Worm (Caenorhabditis elegans) whole organism, L2 larva: ENCODE measurements around the gene dgk-5.

Source experiments
- C34F6.9 ChIP-seq: fragments of 150-350 bp; optimal IDR thresholded peaks from 2 replicates; lab custom pipeline; 2014; ENCODE audit warnings: missing biosample characterization, missing genetic modification characterization
- F13H6.1 ChIP-seq: sonication (generic microtip); optimal IDR thresholded peaks from 2 replicates; lab custom pipeline; 2016; ENCODE audit warnings: missing genetic modification characterization, missing compliant biosample characterization
- R02D3.7 ChIP-seq: fragments of 150-350 bp; optimal IDR thresholded peaks from 2 replicates; lab custom pipeline; 2014; ENCODE audit warnings: missing biosample characterization, missing genetic modification characterization
- Y55F3AM.14 ChIP-seq: fragments of 200-800 bp; sonication (Bioruptor generic); optimal IDR thresholded peaks from 2 replicates; lab custom pipeline; 2018; ENCODE audit warnings: mild to moderate bottlenecking, missing genetic modification characterization, missing compliant biosample characterization
- alr-1 ChIP-seq: fragments of 150-350 bp; optimal IDR thresholded peaks from 2 replicates; lab custom pipeline; 2014; ENCODE audit warnings: missing biosample characterization, missing genetic modification characterization
- aly-2 ChIP-seq: fragments of 150-350 bp; optimal IDR thresholded peaks from 2 replicates; lab custom pipeline; 2014; ENCODE audit warnings: missing biosample characterization, missing genetic modification characterization
- blmp-1 ChIP-seq: sonication (generic microtip); optimal IDR thresholded peaks from 2 replicates; lab custom pipeline; 2017; ENCODE audit warnings: missing genetic modification characterization, mild to moderate bottlenecking, missing compliant biosample characterization, antibody characterized with exemption, moderate library complexity; ENCODE audit not compliant: insufficient read depth
- ceh-16 ChIP-seq: fragments of 150-350 bp; optimal IDR thresholded peaks from 2 replicates; lab custom pipeline; 2014; ENCODE audit warnings: missing biosample characterization, missing genetic modification characterization
- ceh-82 ChIP-seq: fragments of 150-350 bp; optimal IDR thresholded peaks from 2 replicates; lab custom pipeline; 2014; ENCODE audit warnings: missing biosample characterization, missing genetic modification characterization
- dmd-4 ChIP-seq: sonication (generic microtip); optimal IDR thresholded peaks from 2 replicates; lab custom pipeline; 2017; ENCODE audit warnings: missing biosample characterization, missing genetic modification characterization
- elt-1 ChIP-seq: fragments of 150-350 bp; optimal IDR thresholded peaks from 2 replicates; lab custom pipeline; 2014; ENCODE audit warnings: missing biosample characterization, missing genetic modification characterization
- gmeb-1 ChIP-seq: fragments of 150-350 bp; optimal IDR thresholded peaks from 2 replicates; lab custom pipeline; 2014; ENCODE audit warnings: missing biosample characterization, missing genetic modification characterization
- lin-13 ChIP-seq: fragments of 150-350 bp; optimal IDR thresholded peaks from 2 replicates; lab custom pipeline; 2014; ENCODE audit warnings: missing biosample characterization, missing genetic modification reagents, missing genetic modification characterization
- mab-5 ChIP-seq: fragments of 150-350 bp; optimal IDR thresholded peaks from 2 replicates; lab custom pipeline; 2014; ENCODE audit warnings: missing biosample characterization, missing genetic modification characterization
- mbf-1 ChIP-seq: sonication (generic microtip); optimal IDR thresholded peaks from 2 replicates; lab custom pipeline; 2017; ENCODE audit warnings: missing biosample characterization, missing genetic modification characterization
- nhr-10 ChIP-seq: sonication (generic microtip); optimal IDR thresholded peaks from 2 replicates; lab custom pipeline; 2017; ENCODE audit warnings: missing biosample characterization, missing genetic modification characterization
- nhr-12 ChIP-seq: fragments of 150-350 bp; optimal IDR thresholded peaks from 2 replicates; lab custom pipeline; 2014; ENCODE audit warnings: missing biosample characterization, missing genetic modification characterization
- nhr-129 ChIP-seq: fragments of 150-350 bp; optimal IDR thresholded peaks from 2 replicates; lab custom pipeline; 2014; ENCODE audit warnings: missing biosample characterization, missing genetic modification characterization
- nhr-21 ChIP-seq: fragments of 150-350 bp; optimal IDR thresholded peaks from 2 replicates; lab custom pipeline; 2014; ENCODE audit warnings: missing biosample characterization, missing genetic modification characterization
- nhr-23 ChIP-seq: fragments of 150-350 bp; optimal IDR thresholded peaks from 2 replicates; lab custom pipeline; 2014; ENCODE audit warnings: missing biosample characterization, missing genetic modification reagents, missing genetic modification characterization
- nhr-237 ChIP-seq: fragments of 150-350 bp; optimal IDR thresholded peaks from 2 replicates; lab custom pipeline; 2014; ENCODE audit warnings: missing biosample characterization, missing genetic modification characterization
- nhr-25 ChIP-seq: fragments of 150-350 bp; sonication (generic microtip); optimal IDR thresholded peaks from 3 replicates; lab custom pipeline; 2014; ENCODE audit warnings: missing biosample characterization, missing genetic modification characterization
- nhr-6 ChIP-seq: fragments of 150-350 bp; optimal IDR thresholded peaks from 2 replicates; lab custom pipeline; 2014; ENCODE audit warnings: missing biosample characterization, missing genetic modification characterization
- sem-4 ChIP-seq: fragments of 150-350 bp; optimal IDR thresholded peaks from 2 replicates; lab custom pipeline; 2014; ENCODE audit warnings: missing biosample characterization, missing genetic modification reagents, missing genetic modification characterization
- skn-1 ChIP-seq: sonication (generic microtip); optimal IDR thresholded peaks from 2 replicates; lab custom pipeline; 2017; ENCODE audit warnings: missing biosample characterization, missing genetic modification characterization
- sma-3 ChIP-seq: sonication (generic microtip); optimal IDR thresholded peaks from 2 replicates; lab custom pipeline; 2016; ENCODE audit warnings: missing genetic modification reagents, missing genetic modification characterization, missing compliant biosample characterization
- sma-9 ChIP-seq, 2 experiments: fragments of 150-350 bp in 1 of 2; sonication (generic microtip) in 1 of 2; optimal IDR thresholded peaks; 2 replicates each; lab custom pipeline; 2014 to 2016; ENCODE audit warnings: missing genetic modification characterization in 2 of 2, mild to moderate bottlenecking in 1 of 2, missing biosample characterization in 1 of 2, missing compliant biosample characterization in 1 of 2, missing genetic modification reagents in 1 of 2, moderate library complexity in 1 of 2
- snpc-4 ChIP-seq: fragments of 150-350 bp; optimal IDR thresholded peaks from 2 replicates; lab custom pipeline; 2014; ENCODE audit warnings: missing biosample characterization, missing genetic modification characterization
- unc-39 ChIP-seq: fragments of 150-350 bp; optimal IDR thresholded peaks from 2 replicates; lab custom pipeline; 2014; ENCODE audit warnings: missing biosample characterization, missing genetic modification characterization
- unc-55 ChIP-seq: fragments of 150-350 bp; sonication (generic microtip); optimal IDR thresholded peaks from 3 replicates; lab custom pipeline; 2014; ENCODE audit warnings: missing biosample characterization, missing genetic modification reagents, missing genetic modification characterization
- unc-62 ChIP-seq: fragments of 150-350 bp; optimal IDR thresholded peaks from 2 replicates; lab custom pipeline; 2014; ENCODE audit warnings: missing biosample characterization, missing genetic modification reagents, missing genetic modification characterization
- zag-1 ChIP-seq: fragments of 150-350 bp; optimal IDR thresholded peaks from 2 replicates; lab custom pipeline; 2014; ENCODE audit warnings: missing biosample characterization, missing genetic modification characterization
- ztf-11 ChIP-seq: sonication (generic microtip); optimal IDR thresholded peaks from 2 replicates; lab custom pipeline; 2017; ENCODE audit warnings: missing biosample characterization, missing genetic modification characterization
- ztf-4 ChIP-seq: fragments of 150-350 bp; optimal IDR thresholded peaks from 2 replicates; lab custom pipeline; 2014; ENCODE audit warnings: missing biosample characterization, missing genetic modification characterization

dgk-5 gene

ce11 chrII:6513357-6513756 is 42.5 kb upstream of the dgk-5 start:
- TF ChIP-seq nhr-23 (tag; lab: Kevin White, UChicago): no peak
- no peak for TF ChIP-seq nhr-10 (tag; lab: Kevin White, UChicago)
- no peak for TF ChIP-seq mab-5
- no peak for TF ChIP-seq aly-2
- no peak for TF ChIP-seq unc-55
- TF ChIP-seq nhr-12 (tag; lab: Kevin White, UChicago): no peak
- TF ChIP-seq alr-1 (tag; lab: Kevin White, UChicago): no peak
- TF ChIP-seq C34F6.9 (tag; lab: Kevin White, UChicago): no peak
- TF ChIP-seq nhr-25: no peak
- no peak for TF ChIP-seq mbf-1 (tag; lab: Kevin White, UChicago)
- no peak for TF ChIP-seq skn-1 (tag; lab: Kevin White, UChicago)
- no peak for TF ChIP-seq ceh-82
- no peak for TF ChIP-seq elt-1 (tag; lab: Kevin White, UChicago)
- no peak for TF ChIP-seq R02D3.7 (tag; lab: Kevin White, UChicago)
- no peak for TF ChIP-seq dmd-4
- no peak for TF ChIP-seq blmp-1 (tag; lab: Kevin White, UChicago)
- TF ChIP-seq unc-39: no peak
- no peak for TF ChIP-seq gmeb-1
- no peak for TF ChIP-seq nhr-237 (tag; lab: Kevin White, UChicago)
- TF ChIP-seq, all 48 proteins: peak for 0

- TF ChIP-seq nhr-10 (tag; lab: Kevin White, UChicago): no peak
- TF ChIP-seq C34F6.9 (tag; lab: Kevin White, UChicago): peak; percentile 35
- TF ChIP-seq ceh-16: no peak
Observed at ce11 chrII:6502826-6503225, 31.9 kb upstream of the dgk-5 start, which contains the start of gene R05G9.1. TSS of gene R05G9.1 (plus strand) at chrII:6503168.

ce11 chrII:6501420-6501819 is 30.5 kb upstream of the dgk-5 start, which contains the start of gene R05G9.3:
TSS of gene R05G9.3 (minus strand) at chrII:6501520.
- no peak for TF ChIP-seq ztf-4 (tag; lab: Kevin White, UChicago)
- no peak for TF ChIP-seq sma-9 (GFP tag; optimal IDR thresholded peaks at IDR 0.05; lab: Kevin White, UChicago)
- TF ChIP-seq sma-9 (tag; optimal IDR thresholded peaks at IDR 0.05; lab: Kevin White, UChicago): no peak
- no peak for TF ChIP-seq R02D3.7 (tag; lab: Kevin White, UChicago)
- TF ChIP-seq unc-62 (GFP tag; lab: Kevin White, UChicago): no peak
- no peak for TF ChIP-seq snpc-4 (tag; lab: Kevin White, UChicago)
- no peak for TF ChIP-seq sma-3 (GFP tag; lab: Kevin White, UChicago)
- no peak for TF ChIP-seq nhr-129 (tag; lab: Kevin White, UChicago)
- TF ChIP-seq nhr-23 (tag; lab: Kevin White, UChicago): no peak

- TF ChIP-seq alr-1 (tag; lab: Kevin White, UChicago) (no peak), ceh-82 (no peak), nhr-10 (tag; lab: Kevin White, UChicago) (no peak), nhr-23 (tag; lab: Kevin White, UChicago) (no peak), nhr-6 (tag; lab: Kevin White, UChicago) (no peak), lin-13 (GFP tag; lab: Kevin White, UChicago) (no peak), unc-39 (no peak), nhr-21 (no peak)
Observed at ce11 chrII:6500161-6500560, 29.3 kb upstream of the dgk-5 start, which contains the start of gene R05G9.5. TSS of gene R05G9.5 (minus strand) at chrII:6500261.

ce11 chrII:6499067-6499466 is 28.2 kb upstream of the dgk-5 start, which contains the start of gene twk-49:
TSS of gene twk-49 (minus strand) at chrII:6499167.
- TF ChIP-seq snpc-4 (tag; lab: Kevin White, UChicago) (no peak), ztf-11 (no peak), nhr-12 (tag; lab: Kevin White, UChicago) (no peak), aly-2 (no peak), F13H6.1 (tag; lab: Kevin White, UChicago) (no peak), Y55F3AM.14 (GFP tag; lab: Kevin White, UChicago) (no peak)

ce11 chrII:6498609-6499008 is 27.7 kb upstream of the dgk-5 start:
- TF ChIP-seq unc-62 (GFP tag; lab: Kevin White, UChicago) (no peak), sem-4 (tag; lab: Kevin White, UChicago) (peak; percentile 37), zag-1 (tag; lab: Kevin White, UChicago) (peak; percentile 10)
- TF ChIP-seq, all 48 proteins: peak for 2
